Worm (Caenorhabditis elegans) whole organism, L4/young adult: ENCODE data around the gene T26C5.2.

Experiments used
- W03F9.2 ChIP-seq: fragments of 150-350 bp; optimal IDR thresholded peaks from 2 replicates; lab custom pipeline; 2014; ENCODE audit warnings: missing biosample characterization, missing genetic modification characterization
- him-1 ChIP-seq: sonication (generic microtip); optimal IDR thresholded peaks from 2 replicates; lab custom pipeline; 2016; ENCODE audit warnings: missing genotype, missing genetic modification reagents, missing genetic modification characterization, missing compliant biosample characterization

DNA sequence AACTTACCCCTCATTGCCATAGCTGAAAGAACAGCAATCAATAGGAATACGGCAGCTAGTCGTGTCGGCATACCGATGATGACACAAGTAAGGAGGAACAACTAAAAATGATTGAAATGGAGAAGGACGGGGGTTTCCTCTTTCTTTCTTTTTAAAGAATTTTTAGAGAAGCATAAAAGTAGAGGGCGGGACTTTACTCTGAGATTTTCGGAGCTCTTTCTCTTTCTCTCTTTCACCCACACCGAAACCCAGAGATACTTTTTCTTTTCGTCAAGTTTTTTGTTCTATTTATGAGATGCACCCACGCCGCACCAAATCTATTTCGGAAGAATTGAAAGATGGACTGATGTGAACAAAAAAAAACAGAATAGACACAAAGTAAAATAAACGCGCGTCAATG, 13.6 kb downstream of the T26C5.2 start, which contains the start of gene T26C5.5:
- no peak for TF ChIP-seq him-1 (tag; lab: Kevin White, UChicago)
- no peak for TF ChIP-seq W03F9.2
